Fruit fly (Drosophila melanogaster): ENCODE results near the gene Dip-C.

Gene Dip-C

dm6 chr3R:12451376-12451775 lies 37.8 kb upstream of the Dip-C start:
- TF ChIP-seq CG9817 (tag; optimal IDR thresholded peaks at IDR 0.05) = peak; percentile 3
- peak; percentile 4 for TF ChIP-seq CG12744 (GFP tag; optimal IDR thresholded peaks at IDR 0.05)
- peak; percentile 19 for TF ChIP-seq tin (GFP tag; optimal IDR thresholded peaks at IDR 0.05)
- TF ChIP-seq CG9437 (GFP tag; optimal IDR thresholded peaks at IDR 0.05) = peak; percentile 5
- no peak for TF ChIP-seq CG8290 (GFP tag; optimal IDR thresholded peaks at IDR 0.05)
- peak in 1 of 2 experiments; percentile 65 for TF ChIP-seq CG8290 (tag; optimal IDR thresholded peaks at IDR 0.05)
- no peak for TF ChIP-seq CG4404 (GFP tag; IDR thresholded peaks at IDR 0.05)
- peak; percentile 13 for TF ChIP-seq BtbVII (GFP tag; optimal IDR thresholded peaks at IDR 0.05)
- peak; percentile 51 for TF ChIP-seq CG13424 (tag; optimal IDR thresholded peaks at IDR 0.05)
- TF ChIP-seq CG32772 (GFP tag; IDR thresholded peaks at IDR 0.05) = 0 out of 2 replicates have a peak, but pooled peaks have one; percentile 29
- TF ChIP-seq CG17359 (tag; optimal IDR thresholded peaks at IDR 0.05) = peak; percentile 56
- TF ChIP-seq CG17829 (tag; optimal IDR thresholded peaks at IDR 0.05) = peak; percentile 9
- no peak for TF ChIP-seq C15 (GFP tag; IDR thresholded peaks at IDR 0.05)
- peak; percentile 18 for TF ChIP-seq Hr3 (GFP tag; optimal IDR thresholded peaks at IDR 0.05)
- peak; percentile 50; the same call in 1 of the 2 replicates for TF ChIP-seq ranshi (GFP tag; IDR thresholded peaks at IDR 0.05)
- peak; percentile 49 for TF ChIP-seq Ets65A (GFP tag)
- peak; percentile 47 for TF ChIP-seq phol (tag; optimal IDR thresholded peaks at IDR 0.05)
- peak; percentile 58 for TF ChIP-seq CG7839 (tag; optimal IDR thresholded peaks at IDR 0.05)
- peak; percentile 65 for TF ChIP-seq dysf (GFP tag; IDR thresholded peaks at IDR 0.05)
- TF ChIP-seq ind (GFP tag; optimal IDR thresholded peaks at IDR 0.05) = peak; percentile 34
- peak; percentile 20 for TF ChIP-seq mam (GFP tag; optimal IDR thresholded peaks at IDR 0.05)
- peak; percentile 29 for TF ChIP-seq bab2 (GFP tag; optimal IDR thresholded peaks at IDR 0.05)
- no peak for TF ChIP-seq CG11085 (GFP tag; IDR thresholded peaks at IDR 0.05)
- peak; percentile 12 for TF ChIP-seq CG10979 (tag; optimal IDR thresholded peaks at IDR 0.05)
- no peak for TF ChIP-seq tx (GFP tag; optimal IDR thresholded peaks at IDR 0.05)
- TF ChIP-seq gsb-n (tag; optimal IDR thresholded peaks at IDR 0.05) = no peak
- TF ChIP-seq ci (GFP tag; IDR thresholded peaks at IDR 0.05) = peak; percentile 58; the same call in 2 of the 3 replicates
- TF ChIP-seq hkb (optimal IDR thresholded peaks at IDR 0.05) = no peak
- TF ChIP-seq hkb (GFP tag; IDR thresholded peaks at IDR 0.05) = peak; percentile 62
- TF ChIP-seq Ada2b (GFP tag; IDR thresholded peaks at IDR 0.05) = peak; percentile 31; the same call in 1 of the 2 replicates
- TF ChIP-seq pan (optimal IDR thresholded peaks at IDR 0.05) = no peak
- TF ChIP-seq pan (GFP tag; optimal IDR thresholded peaks at IDR 0.05 in 1 of 2, IDR thresholded peaks at IDR 0.05 in 1 of 2) = peak in 1 of 2 experiments; percentile 67
- TF ChIP-seq CG30431 (GFP tag; optimal IDR thresholded peaks at IDR 0.05) = no peak
- TF ChIP-seq CG6689 (GFP tag; IDR thresholded peaks at IDR 0.05) = 0 out of 2 replicates have a peak, but pooled peaks have one; percentile 8
- peak; percentile 9 for TF ChIP-seq CG12071 (GFP tag; optimal IDR thresholded peaks at IDR 0.05)
- peak; percentile 36 for TF ChIP-seq az2 (GFP tag; optimal IDR thresholded peaks at IDR 0.05)
- peak; percentile 21 for TF ChIP-seq Asciz (GFP tag; optimal IDR thresholded peaks at IDR 0.05)
- TF ChIP-seq Ssrp (tag; optimal IDR thresholded peaks at IDR 0.05) = peak; percentile 4
- no peak for TF ChIP-seq psq (GFP tag; optimal IDR thresholded peaks at IDR 0.05)
- TF ChIP-seq nmo (GFP tag; optimal IDR thresholded peaks at IDR 0.05) = peak; percentile 27
- TF ChIP-seq pum (GFP tag; optimal IDR thresholded peaks at IDR 0.05) = peak; percentile 17
- TF ChIP-seq CG9932 (GFP tag; IDR thresholded peaks at IDR 0.05) = 0 out of 2 replicates have a peak, but pooled peaks have one; percentile 21
- no peak for TF ChIP-seq CG7987 (GFP tag; optimal IDR thresholded peaks at IDR 0.05)
- peak; percentile 40 for TF ChIP-seq CG30403 (GFP tag; optimal IDR thresholded peaks at IDR 0.05)
- TF ChIP-seq lilli (GFP tag; optimal IDR thresholded peaks at IDR 0.05) = no peak
- TF ChIP-seq unpg (GFP tag; optimal IDR thresholded peaks at IDR 0.05) = peak; percentile 52
- TF ChIP-seq otp (GFP tag; IDR thresholded peaks at IDR 0.05) = no peak
- peak; percentile 73 for TF ChIP-seq Sox102F (GFP tag; optimal IDR thresholded peaks at IDR 0.05)
- no peak for TF ChIP-seq ERR (GFP tag; optimal IDR thresholded peaks at IDR 0.05)
- TF ChIP-seq CG13296 (GFP tag; optimal IDR thresholded peaks at IDR 0.05) = peak; percentile 12
- TF ChIP-seq Meics (GFP tag; optimal IDR thresholded peaks at IDR 0.05) = peak; percentile 12
- TF ChIP-seq Rfx (GFP tag; IDR thresholded peaks at IDR 0.05) = peak; percentile 23; the same call in 1 of the 2 replicates
